Worm (Caenorhabditis elegans) whole organism, L4/young adult: ENCODE data around the gene pgp-7.

ENCODE experiments used
- W03F9.2 ChIP-seq: fragments of 150-350 bp; optimal IDR thresholded peaks from 2 replicates; lab custom pipeline; 2014; ENCODE audit warnings: missing biosample characterization, missing genetic modification characterization
- dao-5 ChIP-seq: sonication (generic microtip); optimal IDR thresholded peaks from 2 replicates; lab custom pipeline; 2016; ENCODE audit warnings: missing genotype, missing genetic modification characterization, moderate library complexity, missing compliant biosample characterization
- him-1 ChIP-seq: sonication (generic microtip); optimal IDR thresholded peaks from 2 replicates; lab custom pipeline; 2016; ENCODE audit warnings: missing genotype, missing genetic modification reagents, missing genetic modification characterization, missing compliant biosample characterization

pgp-7 gene

DNA sequence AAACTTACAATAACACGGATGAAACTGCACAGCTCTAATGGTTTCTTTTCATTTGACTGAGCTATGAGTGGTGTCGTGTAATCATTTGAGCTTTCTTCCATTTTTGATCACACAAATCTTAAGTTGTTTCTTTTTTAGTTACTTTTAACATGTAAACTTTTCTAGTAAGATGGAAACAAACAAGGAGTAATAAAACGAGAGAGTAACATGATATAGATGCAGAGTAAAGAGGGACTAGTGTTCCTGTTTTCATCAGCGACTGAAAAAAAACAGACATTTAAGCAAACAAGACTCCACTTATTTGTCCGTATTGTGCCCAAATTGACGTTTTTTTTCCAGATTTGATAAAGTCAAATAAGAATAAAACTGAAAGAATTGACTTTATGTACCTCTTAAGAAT lies at the start of gene pgp-7:
pgp-7 (minus strand) TSS at position 101 of the 400 bp plus-strand sequence.
- TF ChIP-seq W03F9.2 (tag; lab: Kevin White, UChicago): no peak
- TF ChIP-seq dao-5 (tag; lab: Kevin White, UChicago): no peak
- TF ChIP-seq him-1 (tag; lab: Kevin White, UChicago): no peak

DNA sequence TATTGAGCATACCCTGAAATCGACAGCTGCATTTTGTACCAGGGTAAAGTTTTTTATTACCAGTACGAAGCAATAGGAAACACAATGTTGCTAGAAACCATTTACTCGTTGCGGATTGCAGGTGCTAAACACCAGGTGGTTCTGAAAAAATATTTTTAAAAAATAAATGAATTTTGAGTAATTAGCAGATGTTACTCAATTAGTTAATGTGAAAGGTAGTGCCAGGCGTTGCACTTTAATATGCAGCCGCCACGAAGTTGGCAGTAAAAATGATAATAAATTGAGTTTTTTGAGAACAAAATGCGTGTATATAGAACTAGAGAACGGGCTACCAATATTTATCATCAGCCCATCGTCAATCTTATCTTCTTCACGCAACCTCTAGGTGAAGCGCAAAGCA lies 49.6 kb upstream of the pgp-7 start, which contains the start of gene nstp-9:
nstp-9 (minus strand) TSS at position 101 of the 400 bp plus-strand sequence.
- no peak for TF ChIP-seq W03F9.2 (tag; lab: Kevin White, UChicago)

DNA sequence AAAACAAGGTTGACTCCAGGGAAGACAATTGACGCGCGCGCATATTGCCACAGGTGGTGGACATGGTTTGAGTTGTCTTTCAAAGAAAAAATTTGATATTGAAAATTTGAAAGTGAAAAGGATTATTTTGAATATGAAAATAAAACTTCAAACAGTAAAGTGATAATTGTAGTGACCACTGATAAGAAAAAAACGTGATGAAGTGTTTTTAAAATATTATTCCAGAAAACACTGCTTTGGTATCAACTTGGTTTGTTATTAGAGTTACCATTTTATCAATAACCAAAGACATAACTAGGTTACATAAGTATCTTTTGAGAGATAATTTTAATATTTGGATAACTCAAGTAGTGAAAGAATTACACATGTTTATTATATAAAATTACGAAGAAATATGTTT lies 46.2 kb upstream of the pgp-7 start:
- TF ChIP-seq dao-5 (tag; lab: Kevin White, UChicago): no peak
- TF ChIP-seq him-1 (tag; lab: Kevin White, UChicago): no peak
- no peak for TF ChIP-seq W03F9.2 (tag; lab: Kevin White, UChicago)

DNA sequence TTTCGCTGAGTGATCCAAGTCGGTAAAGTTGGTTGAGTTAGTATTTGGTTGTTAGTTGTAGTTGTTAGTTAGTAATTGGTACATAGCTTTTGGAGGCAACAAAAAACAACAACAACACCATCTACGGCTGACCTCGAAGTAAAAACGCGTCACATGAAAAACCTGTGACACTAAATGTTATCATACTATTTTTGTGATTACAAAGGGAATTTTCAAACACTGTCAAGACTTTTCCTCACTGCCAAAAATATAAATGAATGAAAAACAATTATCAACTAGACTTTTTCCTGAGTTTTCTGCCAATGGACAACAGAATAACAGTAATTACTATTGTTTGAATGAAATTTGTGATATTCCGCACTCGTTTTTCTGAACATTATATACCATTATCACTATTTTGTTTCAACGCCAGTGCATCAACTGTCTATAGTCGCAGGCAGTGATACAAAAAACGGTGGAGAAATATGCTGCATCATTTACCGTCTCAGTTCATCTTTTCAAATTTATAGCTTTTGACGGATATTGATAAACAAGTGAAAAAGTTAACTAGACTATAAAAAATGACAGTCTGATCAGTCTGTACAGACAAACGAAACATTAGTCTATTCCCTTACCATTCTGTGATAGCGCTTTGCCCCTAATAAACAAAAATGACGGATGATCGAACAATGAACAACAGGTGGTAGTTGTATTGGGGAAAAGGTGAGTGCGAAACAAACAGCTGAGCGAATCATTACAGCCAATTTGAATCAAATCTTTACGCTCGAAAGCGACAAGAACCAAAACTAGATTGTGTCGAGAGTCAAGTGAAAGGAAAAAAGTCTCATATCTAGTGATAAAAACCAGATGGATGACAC lies 44.6 kb upstream of the pgp-7 start:
- TF ChIP-seq him-1 (tag; lab: Kevin White, UChicago) (no peak), dao-5 (tag; lab: Kevin White, UChicago) (no peak), W03F9.2 (tag; lab: Kevin White, UChicago) (no peak)

DNA sequence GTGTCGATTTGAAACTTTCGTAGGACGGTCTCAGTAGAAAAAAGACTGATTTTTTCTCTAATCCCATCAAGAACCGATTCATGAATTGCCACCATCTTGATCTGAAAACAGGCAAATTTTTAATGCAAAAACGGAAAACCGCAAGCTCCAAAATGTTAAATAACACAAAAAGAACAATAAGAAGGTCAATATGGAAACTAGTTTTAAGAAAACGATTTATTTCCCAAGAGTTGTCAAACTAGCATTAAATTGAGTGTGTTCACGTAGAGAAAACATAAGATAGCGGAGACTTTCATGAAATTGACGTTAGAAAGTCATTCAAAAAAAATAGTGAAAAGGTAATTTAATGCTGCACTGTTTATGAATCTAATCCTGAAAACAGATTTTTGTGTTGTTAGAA lies 43.9 kb upstream of the pgp-7 start, which contains the start of gene F47B10.9:
F47B10.9 (minus strand) TSS at position 101 of the 400 bp plus-strand sequence.
- TF ChIP-seq him-1 (tag; lab: Kevin White, UChicago) (no peak), W03F9.2 (tag; lab: Kevin White, UChicago) (no peak), dao-5 (tag; lab: Kevin White, UChicago) (no peak)

DNA sequence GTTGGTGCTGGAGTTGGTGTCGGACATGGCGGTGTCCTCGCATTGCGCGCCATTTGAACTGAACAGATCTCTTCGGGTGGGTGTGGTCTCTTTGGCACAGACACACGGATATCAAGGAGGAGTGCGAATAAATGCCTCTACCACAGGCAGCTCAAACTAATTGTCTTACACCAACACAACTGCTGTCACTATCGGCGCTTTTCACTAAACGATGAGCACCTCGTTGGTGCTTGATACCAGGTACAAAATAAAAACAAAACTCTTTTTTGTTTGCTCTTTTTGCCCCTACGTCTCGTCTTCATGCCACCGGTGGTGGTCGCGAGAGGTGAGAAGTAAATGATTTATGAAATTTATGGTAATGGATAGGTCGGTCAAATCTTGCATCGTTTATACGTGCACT lies 40.7 kb upstream of the pgp-7 start, which contains the start of gene F47B10.8:
F47B10.8 (minus strand) TSS at position 101 of the 400 bp plus-strand sequence.
- no peak for TF ChIP-seq dao-5 (tag; lab: Kevin White, UChicago)
- no peak for TF ChIP-seq W03F9.2 (tag; lab: Kevin White, UChicago)
- no peak for TF ChIP-seq him-1 (tag; lab: Kevin White, UChicago)

DNA sequence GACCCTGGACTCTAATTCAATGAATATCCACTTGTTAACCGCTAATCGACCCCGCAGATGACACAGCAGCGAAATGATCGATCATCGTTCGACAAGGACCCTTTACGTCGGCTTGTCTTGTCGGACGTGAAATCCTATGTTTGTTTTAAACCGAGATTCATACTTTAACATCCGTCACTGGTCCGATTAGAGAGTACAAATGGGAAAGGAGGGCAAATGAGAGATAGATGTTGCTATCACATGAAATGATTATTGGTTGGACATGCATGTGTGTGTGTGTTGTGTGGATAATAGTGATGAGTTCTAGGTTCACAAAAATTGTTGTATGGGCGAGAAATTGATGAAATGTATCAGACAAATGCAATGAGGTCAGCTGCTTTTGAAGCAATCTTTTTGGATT lies 39.6 kb upstream of the pgp-7 start:
- TF ChIP-seq dao-5 (tag; lab: Kevin White, UChicago) (no peak), W03F9.2 (tag; lab: Kevin White, UChicago) (no peak), him-1 (tag; lab: Kevin White, UChicago) (no peak)

DNA sequence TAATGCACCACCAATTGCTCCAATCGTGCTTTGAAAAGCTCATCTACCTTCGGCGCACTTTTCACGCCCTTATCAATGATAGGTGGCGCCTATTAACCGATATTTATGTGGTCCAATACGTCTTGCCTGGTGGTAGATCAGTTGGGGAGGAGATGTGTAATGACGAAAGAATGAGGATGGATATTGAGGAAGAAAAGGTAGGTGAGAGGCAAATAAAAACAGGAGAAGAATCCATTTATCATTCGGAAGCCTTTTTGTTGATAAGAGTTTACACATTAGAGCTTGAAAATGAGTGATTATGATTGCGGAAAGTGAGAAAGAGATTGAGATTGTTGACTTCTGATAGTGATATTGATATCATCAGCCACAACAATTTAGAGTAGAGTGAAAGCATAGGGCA lies 37.4 kb upstream of the pgp-7 start:
- TF ChIP-seq W03F9.2 (tag; lab: Kevin White, UChicago): no peak
- TF ChIP-seq dao-5 (tag; lab: Kevin White, UChicago): no peak
- no peak for TF ChIP-seq him-1 (tag; lab: Kevin White, UChicago)

DNA sequence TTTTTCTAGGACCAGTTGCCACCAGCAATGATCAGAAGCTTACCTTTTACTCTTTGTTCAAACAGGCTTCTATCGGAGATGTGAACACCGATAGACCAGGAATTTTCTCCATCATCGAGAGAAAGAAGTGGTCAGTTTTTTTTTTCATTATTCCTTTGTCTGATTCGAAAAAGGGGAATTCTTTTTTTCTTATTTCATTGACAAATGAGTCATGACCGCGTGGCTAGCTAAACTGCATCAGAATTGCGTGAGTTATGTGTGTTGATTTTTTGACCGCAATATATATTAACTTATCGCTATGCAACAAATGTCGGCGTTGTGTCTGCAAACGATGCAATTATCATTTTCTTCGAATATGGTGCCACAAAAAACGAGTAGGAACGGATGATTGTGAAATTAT lies 33.4 kb upstream of the pgp-7 start:
- no peak for TF ChIP-seq him-1 (tag; lab: Kevin White, UChicago)
- no peak for TF ChIP-seq W03F9.2 (tag; lab: Kevin White, UChicago)
- no peak for TF ChIP-seq dao-5 (tag; lab: Kevin White, UChicago)

DNA sequence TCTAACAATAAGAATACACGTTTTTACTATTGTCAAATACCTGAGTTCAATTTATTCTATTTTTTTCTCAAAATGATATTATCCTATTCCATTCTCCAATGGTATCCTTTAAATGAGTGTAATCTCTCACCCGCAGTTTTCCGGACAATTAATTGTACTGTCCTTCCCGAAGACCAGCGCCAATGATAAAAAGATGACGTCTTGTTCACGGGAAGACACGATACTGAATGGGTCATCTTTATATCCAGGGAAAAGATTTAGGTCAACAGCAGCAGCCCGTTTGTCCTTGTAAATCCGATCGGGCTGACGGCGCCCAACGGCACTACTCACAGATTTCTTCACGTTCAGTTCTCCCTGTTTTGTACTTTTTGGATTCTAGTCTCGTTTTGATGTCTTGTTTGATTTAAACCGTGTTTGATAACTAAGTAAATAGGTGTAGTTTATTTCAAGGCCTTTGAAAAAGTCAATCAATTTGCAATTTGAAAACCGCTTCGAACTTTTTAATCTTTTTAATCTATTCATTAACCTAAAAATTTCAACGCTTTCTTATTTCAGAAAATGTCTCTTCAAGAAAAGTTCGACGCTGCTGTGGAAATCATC lies 32.8 kb upstream of the pgp-7 start, which contains the start of gene acbp-3:
acbp-3 (plus strand) TSS at position 550 of the 600 bp plus-strand sequence.
- no peak for TF ChIP-seq him-1 (tag; lab: Kevin White, UChicago)
- no peak for TF ChIP-seq W03F9.2 (tag; lab: Kevin White, UChicago)
- no peak for TF ChIP-seq dao-5 (tag; lab: Kevin White, UChicago)

DNA sequence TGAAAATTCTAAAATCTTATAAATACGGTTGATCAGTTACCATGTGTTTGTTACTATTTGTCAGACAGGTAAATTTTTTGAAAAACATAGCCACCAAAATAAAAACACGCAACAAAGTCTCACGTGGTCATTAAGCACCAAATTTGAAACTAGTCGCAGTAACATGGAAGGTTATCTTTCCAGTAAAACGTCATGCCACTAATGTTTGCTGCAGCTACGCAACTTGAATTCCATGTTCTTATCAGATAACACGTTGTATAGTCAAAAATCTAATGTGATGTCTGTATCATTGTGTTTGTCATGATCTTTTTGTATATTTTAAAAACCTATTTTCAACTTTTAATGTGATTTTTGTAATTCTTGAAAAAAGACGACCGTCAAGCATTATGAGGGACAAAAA lies 31.7 kb upstream of the pgp-7 start:
- no peak for TF ChIP-seq W03F9.2 (tag; lab: Kevin White, UChicago)
- TF ChIP-seq dao-5 (tag; lab: Kevin White, UChicago): no peak
- no peak for TF ChIP-seq him-1 (tag; lab: Kevin White, UChicago)

DNA sequence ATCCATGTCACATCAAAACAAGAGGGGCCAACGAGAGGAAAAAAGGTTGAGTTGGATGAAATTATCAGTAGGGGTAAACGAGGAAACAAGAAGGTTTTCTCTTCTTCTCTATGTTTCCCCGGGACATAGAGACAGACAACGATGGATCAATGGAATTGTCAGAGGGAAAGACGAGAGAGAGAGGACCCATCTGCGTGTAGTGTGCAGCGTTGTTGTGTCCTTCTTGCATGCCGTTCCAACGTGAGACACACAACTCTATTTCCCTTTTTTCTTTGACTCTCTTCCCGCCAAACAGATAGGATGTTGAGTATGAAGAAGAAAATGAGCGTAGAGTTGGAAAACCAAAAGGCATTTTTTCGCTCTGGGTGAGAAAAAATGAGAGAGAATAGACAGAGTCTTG lies 30.9 kb upstream of the pgp-7 start:
- no peak for TF ChIP-seq W03F9.2 (tag; lab: Kevin White, UChicago)
- no peak for TF ChIP-seq him-1 (tag; lab: Kevin White, UChicago)
- TF ChIP-seq dao-5 (tag; lab: Kevin White, UChicago): no peak

DNA sequence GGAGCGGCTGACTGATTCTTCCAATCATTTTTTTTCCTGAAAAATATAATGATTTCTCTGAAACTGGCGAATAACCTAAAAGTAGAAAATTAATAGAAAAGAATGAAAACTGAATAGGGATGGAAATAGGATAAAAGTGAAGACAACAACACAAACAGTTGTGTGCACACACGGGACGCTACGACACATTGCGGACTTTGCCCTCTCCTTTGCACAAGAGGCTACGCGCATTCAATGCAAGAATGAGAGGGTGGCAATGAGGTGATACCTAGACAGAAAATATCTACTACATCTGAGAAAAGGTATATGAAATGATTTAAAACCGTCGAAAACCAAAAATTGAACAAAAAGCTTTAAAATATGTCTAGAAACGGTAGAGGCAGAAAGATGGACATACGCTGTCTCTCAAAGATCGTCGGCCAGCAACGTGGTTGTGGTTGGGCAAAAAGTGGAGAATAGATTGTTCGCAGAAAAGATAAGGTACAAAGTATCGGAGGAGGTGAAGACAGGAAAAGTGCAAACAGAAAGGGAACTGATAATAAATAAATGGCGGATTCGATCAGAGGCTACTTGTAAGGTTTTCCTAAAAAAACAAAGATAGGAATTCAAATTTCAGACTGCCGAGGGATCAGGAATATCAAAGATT lies 30.2 kb upstream of the pgp-7 start, which contains the start of gene suca-1:
suca-1 (minus strand) TSS at position 36 of the 646 bp plus-strand sequence.
- no peak for TF ChIP-seq dao-5 (tag; lab: Kevin White, UChicago)
- TF ChIP-seq him-1 (tag; lab: Kevin White, UChicago): no peak
- no peak for TF ChIP-seq W03F9.2 (tag; lab: Kevin White, UChicago)
